Fruit fly (Drosophila melanogaster) whole organism, wandering third instar larva: ENCODE data around the gene Sirt1.

ENCODE experiments used
- Hr83 ChIP-seq: fragments of 200-300 bp; sonication (Bioruptor generic); optimal IDR thresholded peaks from 2 replicates; lab custom pipeline; 2016; ENCODE audit warnings: missing biosample characterization, mild to moderate bottlenecking, missing genetic modification characterization, moderate library complexity; ENCODE audit not compliant: poor library complexity, severe bottlenecking
- OdsH ChIP-seq: fragments of 200-800 bp; sonication (Bioruptor generic); optimal IDR thresholded peaks from 2 replicates; lab custom pipeline; 2016; ENCODE audit warnings: missing biosample characterization, mild to moderate bottlenecking, missing genetic modification characterization

dm6 chr2L:13156349-13156748, 9.0 kb upstream of the Sirt1 start:
- no peak for TF ChIP-seq OdsH (GFP tag; lab: Kevin White, UChicago)
- TF ChIP-seq Hr83 (GFP tag; lab: Kevin White, UChicago): no peak
